Fruit fly (Drosophila melanogaster): ENCODE results near the gene CG15449.

Gene CG15449

DNA sequence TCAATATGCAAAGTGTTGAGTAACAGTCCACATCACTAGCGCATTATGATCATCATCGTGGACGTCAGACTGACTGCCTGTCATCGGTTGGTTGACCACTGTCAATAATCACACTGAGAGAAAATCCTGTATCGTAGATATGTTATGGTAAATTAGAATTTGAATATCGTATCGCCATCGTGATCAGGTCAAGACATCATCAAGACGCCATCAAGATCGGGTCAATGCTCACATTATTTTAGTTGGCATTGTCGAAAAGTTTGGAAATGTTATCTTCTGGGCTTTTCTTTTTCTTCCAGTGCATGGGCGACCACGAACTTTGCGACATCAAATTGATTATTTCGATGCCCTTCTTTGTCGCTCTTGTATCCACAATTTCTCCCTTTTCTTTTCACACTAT is 18.6 kb upstream of the CG15449 start (continued):
- TF ChIP-seq CG10669 (GFP tag; optimal IDR thresholded peaks at IDR 0.05) (peak; percentile 73), CG34406 (GFP tag; optimal IDR thresholded peaks at IDR 0.05) (peak; percentile 89), eg (GFP tag; IDR thresholded peaks at IDR 0.05) (peak; percentile 84), CG1621 (tag; optimal IDR thresholded peaks at IDR 0.05) (peak; percentile 71), OdsH (GFP tag; optimal IDR thresholded peaks at IDR 0.05) (peak; percentile 88), CG10631 (GFP tag; optimal IDR thresholded peaks at IDR 0.05) (peak; percentile 80), CG11762 (GFP tag; optimal IDR thresholded peaks at IDR 0.05; ENCODE audit: insufficient read depth) (peak; percentile 64), CG6854 (GFP tag; optimal IDR thresholded peaks at IDR 0.05) (peak; percentile 61), CG7368 (GFP tag; optimal IDR thresholded peaks at IDR 0.05) (peak; percentile 77), ss (GFP tag; optimal IDR thresholded peaks at IDR 0.05) (peak; percentile 60 to 63), net (GFP tag; optimal IDR thresholded peaks at IDR 0.05) (peak; percentile 80), CG4318 (GFP tag; optimal IDR thresholded peaks at IDR 0.05) (peak; percentile 66), CG8319 (GFP tag; optimal IDR thresholded peaks at IDR 0.05) (peak; percentile 79), CG11902 (GFP tag; optimal IDR thresholded peaks at IDR 0.05) (peak; percentile 65), CG6808 (GFP tag; optimal IDR thresholded peaks at IDR 0.05) (peak; percentile 71), dac (GFP tag; optimal IDR thresholded peaks at IDR 0.05) (peak; percentile 67), Hr39 (GFP tag; optimal IDR thresholded peaks at IDR 0.05) (peak; percentile 89), topi (GFP tag; optimal IDR thresholded peaks at IDR 0.05) (peak; percentile 91), CG8119 (GFP tag; IDR thresholded peaks at IDR 0.05) (peak; percentile 81), CG6163 (GFP tag; IDR thresholded peaks at IDR 0.05) (peak; percentile 88), dsx (GFP tag; optimal IDR thresholded peaks at IDR 0.05; ENCODE audit: poor library complexity, severe bottlenecking) (peak; percentile 66), CG6276 (GFP tag; optimal IDR thresholded peaks at IDR 0.05) (peak; percentile 77), achi (GFP tag; optimal IDR thresholded peaks at IDR 0.05) (peak; percentile 87), vri (GFP tag; optimal IDR thresholded peaks at IDR 0.05) (peak; percentile 69), CG6792 (GFP tag; optimal IDR thresholded peaks at IDR 0.05) (peak; percentile 89), Hr4 (GFP tag; optimal IDR thresholded peaks at IDR 0.05) (peak; percentile 79), svp (GFP tag) (peak; percentile 96), fkh (GFP tag; optimal IDR thresholded peaks at IDR 0.05) (peak; percentile 8), esn (GFP tag; optimal IDR thresholded peaks at IDR 0.05) (peak; percentile 93)

- TF ChIP-seq Eip78C (GFP tag) (peak; percentile 28), CG1621 (tag; optimal IDR thresholded peaks at IDR 0.05) (no peak), achi (GFP tag; optimal IDR thresholded peaks at IDR 0.05) (no peak)
Measured at dm6 chrX:21058437-21058836, 18.0 kb upstream of the CG15449 start.

- TF ChIP-seq net (GFP tag; optimal IDR thresholded peaks at IDR 0.05) (no peak), fd59A (GFP tag; optimal IDR thresholded peaks at IDR 0.05) (no peak)
Measured at dm6 chrX:21056732-21057131, 16.3 kb upstream of the CG15449 start.

dm6 chrX:21054963-21055480 is 14.6 kb upstream of the CG15449 start:
- TF ChIP-seq ss (GFP tag; optimal IDR thresholded peaks at IDR 0.05) = peak; percentile 78 to 91
- TF ChIP-seq Gug (GFP tag; IDR thresholded peaks at IDR 0.05) = peak; percentile 28; the same call in 1 of the 2 replicates
- TF ChIP-seq Lpt (GFP tag; optimal IDR thresholded peaks at IDR 0.05) = peak; percentile 37
- TF ChIP-seq CG6276 (GFP tag; optimal IDR thresholded peaks at IDR 0.05) = peak; percentile 10
- peak; percentile 70; the same call in 1 of the 3 replicates for TF ChIP-seq eg (GFP tag; IDR thresholded peaks at IDR 0.05)
- TF ChIP-seq CG1621 (tag; optimal IDR thresholded peaks at IDR 0.05) = peak; percentile 23
- TF ChIP-seq CG11294 (GFP tag; IDR thresholded peaks at IDR 0.05) = no peak
- TF ChIP-seq CG3032 (tag; optimal IDR thresholded peaks at IDR 0.05) = peak; percentile 38
- peak; percentile 63 for TF ChIP-seq CG15336 (GFP tag; IDR thresholded peaks at IDR 0.05)
- peak; percentile 73 for TF ChIP-seq dsx (GFP tag; optimal IDR thresholded peaks at IDR 0.05; ENCODE audit: poor library complexity, severe bottlenecking)
- peak; percentile 37 for TF ChIP-seq Ets96B (tag; optimal IDR thresholded peaks at IDR 0.05)
- peak; percentile 58; the same call in 2 of the 3 replicates for TF ChIP-seq CG8119 (GFP tag; IDR thresholded peaks at IDR 0.05)
- TF ChIP-seq esn (GFP tag; optimal IDR thresholded peaks at IDR 0.05) = no peak
- peak; percentile 72; the same call in 2 of the 3 replicates for TF ChIP-seq CG6163 (GFP tag; IDR thresholded peaks at IDR 0.05)
- peak; percentile 8 for TF ChIP-seq achi (GFP tag; optimal IDR thresholded peaks at IDR 0.05)
- TF ChIP-seq CG32006 (GFP tag; optimal IDR thresholded peaks at IDR 0.05) = peak; percentile 10
- peak; percentile 6 for TF ChIP-seq Blimp-1 (GFP tag; optimal IDR thresholded peaks at IDR 0.05)
- TF ChIP-seq svp (GFP tag) = peak; percentile 55
- no peak for TF ChIP-seq Hr4 (GFP tag; optimal IDR thresholded peaks at IDR 0.05)
- TF ChIP-seq CG16779 (tag; optimal IDR thresholded peaks at IDR 0.05) = peak; percentile 59
- TF ChIP-seq CG11762 (GFP tag; optimal IDR thresholded peaks at IDR 0.05; ENCODE audit: insufficient read depth) = no peak
- TF ChIP-seq CG6792 (GFP tag; optimal IDR thresholded peaks at IDR 0.05) = peak; percentile 8
- TF ChIP-seq CG6808 (GFP tag; optimal IDR thresholded peaks at IDR 0.05) = peak; percentile 62
- TF ChIP-seq vri (GFP tag; optimal IDR thresholded peaks at IDR 0.05) = no peak
- TF ChIP-seq CG9139 (GFP tag; optimal IDR thresholded peaks at IDR 0.05) = peak; percentile 56
- TF ChIP-seq acj6 (GFP tag; optimal IDR thresholded peaks at IDR 0.05) = no peak
- TF ChIP-seq fd85E (GFP tag; optimal IDR thresholded peaks at IDR 0.05) = no peak
